Fruit fly (Drosophila melanogaster) whole organism, prepupa: ENCODE measurements around the gene CG14932.
A peak's percentile ranks its signal among the peaks of the same experiment; 100 is the strongest.

Experiments used
- Blimp-1 ChIP-seq: fragments of 200-800 bp; sonication (Bioruptor generic); optimal IDR thresholded peaks from 3 replicates; lab custom pipeline; 2017; ENCODE audit warnings: missing biosample characterization, missing genetic modification characterization, mild to moderate bottlenecking, moderate library complexity, missing genetic modification reagents
- CG10631 ChIP-seq: fragments of 200-800 bp; sonication (Bioruptor generic); optimal IDR thresholded peaks from 2 replicates; lab custom pipeline; 2016; ENCODE audit warnings: missing biosample characterization, missing genetic modification characterization
- CG10669 ChIP-seq: fragments of 200-800 bp; sonication (Bioruptor generic); optimal IDR thresholded peaks from 3 replicates; lab custom pipeline; 2018; ENCODE audit warnings: missing biosample characterization, mild to moderate bottlenecking, missing genetic modification characterization, moderate library complexity
- CG11294 ChIP-seq: fragments of 200-800 bp; sonication (Bioruptor generic); IDR thresholded peaks from 2 replicates; pipeline ENCODE4 v1.3.6; 2022; ENCODE audit warnings: missing biosample characterization, missing genetic modification characterization
- CG11762 ChIP-seq: fragments of 200-800 bp; sonication (Bioruptor generic); optimal IDR thresholded peaks from 3 replicates; lab custom pipeline; 2016; ENCODE audit warnings: missing biosample characterization, missing genetic modification characterization; ENCODE audit not compliant: insufficient read depth
- CG11902 ChIP-seq: fragments of 200-800 bp; sonication (Bioruptor generic); optimal IDR thresholded peaks from 3 replicates; lab custom pipeline; 2016; ENCODE audit warnings: missing biosample characterization, missing genetic modification characterization
- CG15336 ChIP-seq: fragments of 200-800 bp; sonication (Bioruptor generic); IDR thresholded peaks from 2 replicates; pipeline ENCODE4 v1.3.6; 2022; ENCODE audit warnings: missing biosample characterization, missing genetic modification characterization
- CG34406 ChIP-seq: fragments of 200-800 bp; sonication (Bioruptor generic); optimal IDR thresholded peaks from 3 replicates; lab custom pipeline; 2016; ENCODE audit warnings: missing biosample characterization, missing genetic modification characterization
- CG3919 ChIP-seq: fragments of 200-800 bp; sonication (Bioruptor generic); optimal IDR thresholded peaks from 3 replicates; lab custom pipeline; 2016; ENCODE audit warnings: missing biosample characterization, missing genetic modification characterization
- CG4318 ChIP-seq: fragments of 200-800 bp; sonication (Bioruptor generic); optimal IDR thresholded peaks from 3 replicates; lab custom pipeline; 2017; ENCODE audit warnings: missing biosample characterization, mild to moderate bottlenecking, missing genetic modification characterization
- CG6163 ChIP-seq: fragments of 200-800 bp; sonication (Bioruptor generic); IDR thresholded peaks from 3 replicates; pipeline ENCODE4 v1.3.6; 2022; ENCODE audit warnings: missing biosample characterization, missing genetic modification characterization
- CG6792 ChIP-seq: fragments of 200-800 bp; sonication (Bioruptor generic); optimal IDR thresholded peaks from 3 replicates; lab custom pipeline; 2016; ENCODE audit warnings: missing biosample characterization, missing genetic modification characterization
- CG6808 ChIP-seq: fragments of 200-800 bp; sonication (Bioruptor generic); optimal IDR thresholded peaks from 3 replicates; lab custom pipeline; 2017; ENCODE audit warnings: missing biosample characterization, missing genetic modification characterization, mild to moderate bottlenecking, moderate library complexity, missing genetic modification reagents
- CG6854 ChIP-seq: fragments of 200-800 bp; sonication (Bioruptor generic); optimal IDR thresholded peaks from 2 replicates; lab custom pipeline; 2017; ENCODE audit warnings: missing biosample characterization, mild to moderate bottlenecking, missing genetic modification characterization
- CG7368 ChIP-seq: fragments of 200-800 bp; sonication (Bioruptor generic); optimal IDR thresholded peaks from 3 replicates; lab custom pipeline; 2016; ENCODE audit warnings: missing biosample characterization, missing genetic modification characterization
- CG8632 ChIP-seq: fragments of 200-800 bp; sonication (Bioruptor generic); optimal IDR thresholded peaks from 3 replicates; lab custom pipeline; 2016; ENCODE audit warnings: missing biosample characterization, missing genetic modification characterization
- CG9139 ChIP-seq: fragments of 200-800 bp; sonication (Bioruptor generic); optimal IDR thresholded peaks from 3 replicates; lab custom pipeline; 2017; ENCODE audit warnings: missing biosample characterization, mild to moderate bottlenecking, missing genetic modification characterization
- Eip78C ChIP-seq: fragments of 200-800 bp; sonication (Bioruptor generic); peaks from one replicate; lab custom pipeline; 2016; ENCODE audit warnings: missing biosample characterization, missing genetic modification characterization
- Eip93F ChIP-seq: fragments of 200-800 bp; sonication (Bioruptor generic); optimal IDR thresholded peaks from 2 replicates; lab custom pipeline; 2016; ENCODE audit warnings: missing biosample characterization, mild to moderate bottlenecking, missing genetic modification characterization
- Ets21C ChIP-seq: fragments of 200-800 bp; sonication (Bioruptor generic); optimal IDR thresholded peaks from 3 replicates; lab custom pipeline; 2016; ENCODE audit warnings: missing biosample characterization, missing genetic modification characterization
- Ets96B ChIP-seq: fragments of 200-800 bp; optimal IDR thresholded peaks from 2 replicates; lab custom pipeline; 2019; ENCODE audit warnings: missing biosample characterization, mild to moderate bottlenecking, missing genetic modification characterization, moderate library complexity
- Hr38 ChIP-seq: sonication (Bioruptor generic); optimal IDR thresholded peaks from 2 replicates; lab custom pipeline; 2016; ENCODE audit warnings: missing biosample characterization, missing genetic modification characterization
- Hr39 ChIP-seq: fragments of 200-800 bp; sonication (Bioruptor generic); optimal IDR thresholded peaks from 2 replicates; lab custom pipeline; 2016; ENCODE audit warnings: missing biosample characterization, missing genetic modification characterization
- Lpt ChIP-seq: fragments of 200-800 bp; sonication (Bioruptor generic); optimal IDR thresholded peaks from 3 replicates; lab custom pipeline; 2016; ENCODE audit warnings: missing biosample characterization, missing genetic modification characterization
- Met ChIP-seq: fragments of 200-800 bp; sonication (Bioruptor generic); optimal IDR thresholded peaks from 3 replicates; lab custom pipeline; 2016; ENCODE audit warnings: missing biosample characterization, missing genetic modification characterization
- OdsH ChIP-seq: fragments of 200-800 bp; sonication (Bioruptor generic); optimal IDR thresholded peaks from 3 replicates; lab custom pipeline; 2016; ENCODE audit warnings: missing biosample characterization, missing genetic modification characterization
- Smox ChIP-seq: fragments of 200-800 bp; sonication (Bioruptor generic); optimal IDR thresholded peaks from 3 replicates; lab custom pipeline; 2016; ENCODE audit warnings: missing biosample characterization, missing genetic modification characterization
- Sox102F ChIP-seq: fragments of 200-800 bp; sonication (Bioruptor generic); optimal IDR thresholded peaks from 2 replicates; lab custom pipeline; 2016; ENCODE audit warnings: missing biosample characterization, mild to moderate bottlenecking, missing genetic modification characterization
- Sox14 ChIP-seq: fragments of 200-800 bp; sonication (Bioruptor generic); optimal IDR thresholded peaks from 3 replicates; lab custom pipeline; 2016; ENCODE audit warnings: missing biosample characterization, missing genetic modification characterization
- Sox15 ChIP-seq: fragments of 200-800 bp; sonication (Bioruptor generic); optimal IDR thresholded peaks from 3 replicates; lab custom pipeline; 2016; ENCODE audit warnings: missing biosample characterization, missing genetic modification characterization
- achi ChIP-seq: fragments of 200-800 bp; sonication (Bioruptor generic); optimal IDR thresholded peaks from 3 replicates; lab custom pipeline; 2016; ENCODE audit warnings: missing biosample characterization, missing genetic modification characterization
- dac ChIP-seq: fragments of 200-800 bp; sonication (Bioruptor generic); optimal IDR thresholded peaks from 2 replicates; lab custom pipeline; 2017; ENCODE audit warnings: missing biosample characterization, mild to moderate bottlenecking, missing genetic modification characterization
- dsx ChIP-seq: fragments of 200-800 bp; optimal IDR thresholded peaks from 3 replicates; lab custom pipeline; 2019; ENCODE audit warnings: missing biosample characterization, mild to moderate bottlenecking, missing genetic modification characterization, moderate library complexity; ENCODE audit not compliant: poor library complexity, severe bottlenecking
- eg ChIP-seq: fragments of 200-800 bp; sonication (Bioruptor generic); IDR thresholded peaks from 3 replicates; pipeline ENCODE4 v1.3.6; 2022; ENCODE audit warnings: missing biosample characterization, missing genetic modification characterization
- esn ChIP-seq: fragments of 200-800 bp; sonication (Bioruptor generic); optimal IDR thresholded peaks from 2 replicates; lab custom pipeline; 2016; ENCODE audit warnings: missing biosample characterization, mild to moderate bottlenecking, missing genetic modification characterization, moderate library complexity
- fd85E ChIP-seq: fragments of 200-800 bp; sonication (Bioruptor generic); optimal IDR thresholded peaks from 3 replicates; lab custom pipeline; 2016; ENCODE audit warnings: missing biosample characterization, missing genetic modification characterization
- fkh ChIP-seq: fragments of 200-800 bp; sonication (Bioruptor generic); optimal IDR thresholded peaks from 3 replicates; lab custom pipeline; 2017; ENCODE audit warnings: missing biosample characterization, mild to moderate bottlenecking, missing genetic modification characterization, moderate library complexity
- lz ChIP-seq: fragments of 200-800 bp; sonication (Bioruptor generic); optimal IDR thresholded peaks from 3 replicates; lab custom pipeline; 2016; ENCODE audit warnings: missing biosample characterization, missing genetic modification characterization
- net ChIP-seq: fragments of 200-800 bp; sonication (Bioruptor generic); optimal IDR thresholded peaks from 3 replicates; lab custom pipeline; 2016; ENCODE audit warnings: missing biosample characterization, missing genetic modification characterization
- pdm3 ChIP-seq: fragments of 200-800 bp; sonication (Bioruptor generic); optimal IDR thresholded peaks from 3 replicates; lab custom pipeline; 2016; ENCODE audit warnings: missing biosample characterization, missing genetic modification characterization
- salr ChIP-seq, 2 experiments: fragments of 200-800 bp; sonication (Bioruptor generic); optimal IDR thresholded peaks; 3 replicates each; lab custom pipeline; 2016 to 2018; ENCODE audit warnings: missing biosample characterization in 2 of 2, missing genetic modification characterization in 2 of 2, mild to moderate bottlenecking in 1 of 2
- spab ChIP-seq: fragments of 200-800 bp; sonication (Bioruptor generic); optimal IDR thresholded peaks from 2 replicates; lab custom pipeline; 2017; ENCODE audit warnings: missing biosample characterization, mild to moderate bottlenecking, missing genetic modification characterization, missing genetic modification reagents
- svp ChIP-seq: fragments of 200-800 bp; sonication (Bioruptor generic); peaks from one replicate; lab custom pipeline; 2016; ENCODE audit warnings: missing biosample characterization, missing genetic modification characterization
- vri ChIP-seq: fragments of 200-800 bp; sonication (Bioruptor generic); optimal IDR thresholded peaks from 3 replicates; lab custom pipeline; 2016; ENCODE audit warnings: missing biosample characterization, mild to moderate bottlenecking, missing genetic modification characterization

CG14932 gene

dm6 chr2L:11806701-11807674 lies 17.3 kb downstream of the CG14932 start (continued):
- peak; percentile 81 for TF ChIP-seq vri (GFP tag; lab: Kevin White, UChicago)
- peak; percentile 95 for TF ChIP-seq CG6163 (GFP tag; lab: Robert Waterston, UW)
- no peak for TF ChIP-seq Hr39 (GFP tag; lab: Kevin White, UChicago)
- TF ChIP-seq CG6808 (GFP tag; lab: Kevin White, UChicago), result peak; percentile 84
- TF ChIP-seq CG10669, result peak; percentile 71
- TF ChIP-seq CG11294 (GFP tag; lab: Robert Waterston, UW), result peak; percentile 59
- no peak for TF ChIP-seq CG11902 (GFP tag; lab: Kevin White, UChicago)
- TF ChIP-seq Eip93F (GFP tag; lab: Kevin White, UChicago), result peak; percentile 40
- peak; percentile 82 for TF ChIP-seq spab
- TF ChIP-seq Blimp-1 (GFP tag; lab: Kevin White, UChicago), result peak; percentile 56
- peak; percentile 87 for TF ChIP-seq Eip78C (GFP tag; lab: Kevin White, UChicago)
- TF ChIP-seq OdsH (GFP tag; lab: Kevin White, UChicago), result peak; percentile 37
- TF ChIP-seq fkh, result peak; percentile 10
- TF ChIP-seq CG15336 (GFP tag; lab: Robert Waterston, UW), result peak; percentile 76
- peak; percentile 93 for TF ChIP-seq Lpt
- TF ChIP-seq Hr38 (GFP tag; lab: Kevin White, UChicago), result no peak
- peak; percentile 33 for TF ChIP-seq Met (GFP tag; lab: Kevin White, UChicago)
- TF ChIP-seq CG34406 (GFP tag; lab: Kevin White, UChicago), result peak; percentile 44
- peak; percentile 52 for TF ChIP-seq CG3919 (GFP tag; lab: Kevin White, UChicago)
- TF ChIP-seq Smox (GFP tag; lab: Kevin White, UChicago), result peak; percentile 58
- TF ChIP-seq CG9139 (GFP tag; lab: Kevin White, UChicago), result peak; percentile 87
- TF ChIP-seq CG11762, result no peak
- peak; percentile 38 for TF ChIP-seq pdm3 (GFP tag; lab: Kevin White, UChicago)
- TF ChIP-seq CG10631 (GFP tag; lab: Kevin White, UChicago), result peak; percentile 53
- peak; percentile 63 for TF ChIP-seq dac
- TF ChIP-seq Ets96B (tag; lab: Kevin White, UChicago), result peak; percentile 78
- no peak for TF ChIP-seq Sox15
- TF ChIP-seq CG6792, result peak; percentile 22
- peak; percentile 37 for TF ChIP-seq esn (GFP tag; lab: Kevin White, UChicago)
- TF ChIP-seq CG7368 (GFP tag; lab: Kevin White, UChicago), result peak; percentile 52
- TF ChIP-seq fd85E (GFP tag; lab: Kevin White, UChicago), result peak; percentile 12

DNA sequence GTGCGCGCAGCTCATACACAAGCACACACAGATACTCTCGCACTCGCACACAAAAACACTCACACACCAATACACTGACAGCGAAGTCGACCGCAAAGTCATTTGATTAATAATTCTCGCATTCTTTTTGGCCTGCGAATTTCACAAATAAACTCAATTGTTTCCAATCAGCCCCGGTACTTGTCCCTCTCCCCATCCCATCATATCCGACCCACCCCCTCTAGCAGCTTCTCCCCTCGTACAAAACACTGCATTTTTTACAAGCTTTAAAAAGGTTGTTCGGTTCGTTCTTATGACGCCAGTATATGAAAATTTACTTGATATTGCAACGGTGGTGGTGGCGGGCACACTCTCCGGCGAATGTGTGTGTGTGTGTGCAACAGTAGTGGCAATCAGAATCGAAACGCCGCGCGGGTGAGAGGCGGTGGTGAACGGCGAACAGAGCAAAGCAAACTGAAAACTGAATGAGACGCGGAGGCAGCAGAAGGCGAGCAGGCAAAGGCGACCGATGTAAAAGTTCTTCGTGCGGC lies 18.0 kb downstream of the CG14932 start:
- TF ChIP-seq Sox102F (GFP tag; lab: Kevin White, UChicago) (peak; percentile 2), CG4318 (GFP tag; lab: Kevin White, UChicago) (no peak), Hr38 (GFP tag; lab: Kevin White, UChicago) (no peak), CG34406 (GFP tag; lab: Kevin White, UChicago) (no peak), Lpt (peak; percentile 64), CG11762 (no peak), esn (GFP tag; lab: Kevin White, UChicago) (peak; percentile 8), CG15336 (GFP tag; lab: Robert Waterston, UW) (no peak; the same call in 1 of the 2 replicates), CG8632 (GFP tag; lab: Kevin White, UChicago) (no peak), CG6808 (GFP tag; lab: Kevin White, UChicago) (peak; percentile 5), fkh (peak; percentile 42), salr (GFP tag; optimal IDR thresholded peaks at IDR 0.05; lab: Kevin White, UChicago) (peak in 1 of 2 experiments; percentile 19), CG6854 (GFP tag; lab: Kevin White, UChicago) (peak; percentile 77), vri (GFP tag; lab: Kevin White, UChicago) (peak; percentile 54), CG10631 (GFP tag; lab: Kevin White, UChicago) (no peak), lz (GFP tag; lab: Kevin White, UChicago) (peak; percentile 17), Sox15 (no peak), Ets96B (tag; lab: Kevin White, UChicago) (peak; percentile 16), Eip78C (GFP tag; lab: Kevin White, UChicago) (peak; percentile 24), dsx (GFP tag; lab: Kevin White, UChicago) (peak; percentile 65), svp (GFP tag; lab: Kevin White, UChicago) (peak; percentile 94), eg (GFP tag; lab: Robert Waterston, UW) (peak; percentile 63), net (peak; percentile 35), CG3919 (GFP tag; lab: Kevin White, UChicago) (peak; percentile 39), Ets21C (GFP tag; lab: Kevin White, UChicago) (no peak), achi (peak; percentile 11), Met (GFP tag; lab: Kevin White, UChicago) (peak; percentile 13), Sox14 (GFP tag; lab: Kevin White, UChicago) (peak; percentile 65), Blimp-1 (GFP tag; lab: Kevin White, UChicago) (peak; percentile 1), CG7368 (GFP tag; lab: Kevin White, UChicago) (peak; percentile 13), Hr39 (GFP tag; lab: Kevin White, UChicago) (no peak), CG6792 (no peak), fd85E (GFP tag; lab: Kevin White, UChicago) (no peak)
